Fruit fly (Drosophila melanogaster) whole organism, larva: Measurements from ENCODE around the gene CG4592.

Source experiments
- noc ChIP-seq: fragments of 200-800 bp; sonication (Bioruptor generic); optimal IDR thresholded peaks from 3 replicates; lab custom pipeline; 2019; ENCODE audit warnings: missing biosample characterization, mild to moderate bottlenecking, missing genetic modification characterization, moderate library complexity

CG4592 gene

DNA sequence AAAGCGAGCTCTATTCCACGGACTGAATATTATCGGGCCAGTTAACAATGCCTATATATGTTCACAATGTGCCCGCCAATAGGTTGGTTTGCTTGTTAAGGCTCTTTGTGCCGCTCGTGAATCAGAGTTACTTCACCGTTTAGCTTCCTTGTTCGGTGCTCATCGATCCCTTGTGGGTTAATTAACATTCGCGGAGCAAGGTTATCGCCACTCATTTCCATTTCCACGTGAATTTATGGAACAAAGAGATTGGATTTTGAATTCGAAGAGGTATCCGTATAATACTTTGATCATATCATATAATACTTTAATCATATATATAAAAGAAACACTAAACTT, 27.1 kb downstream of the CG4592 start:
- no peak for TF ChIP-seq noc (tag; lab: Kevin White, UChicago)

- peak; percentile 80 for TF ChIP-seq noc (tag; lab: Kevin White, UChicago)
Measured at dm6 chr2L:9949178-9950062, 28.0 kb downstream of the CG4592 start.

DNA sequence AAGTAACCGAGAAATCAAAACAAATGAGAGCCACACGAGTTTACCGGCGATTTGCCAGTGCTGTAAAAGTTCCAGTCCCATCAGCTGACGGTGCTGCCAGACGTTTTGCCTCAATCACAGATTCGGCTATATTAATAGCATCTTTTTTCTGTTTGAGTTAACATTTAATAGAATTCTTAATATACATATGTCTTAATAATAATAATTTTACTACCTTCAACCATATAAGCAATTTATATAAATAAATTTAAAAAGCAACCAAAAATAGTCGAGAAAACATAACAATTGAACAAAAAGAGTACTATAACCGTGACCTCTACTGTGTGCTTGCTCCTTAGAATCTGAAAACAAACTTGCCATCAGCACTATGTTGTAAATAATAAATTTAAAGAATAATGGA, 32.7 kb downstream of the CG4592 start, which contains the start of the genes CG13126 and CG4709:
Gene CG13126 (minus strand): TSS at position 63 of the 400 bp plus-strand sequence.
Gene CG4709 (plus strand): TSS at position 207 of the 400 bp plus-strand sequence.
- peak; percentile 95 for TF ChIP-seq noc (tag; lab: Kevin White, UChicago)

DNA sequence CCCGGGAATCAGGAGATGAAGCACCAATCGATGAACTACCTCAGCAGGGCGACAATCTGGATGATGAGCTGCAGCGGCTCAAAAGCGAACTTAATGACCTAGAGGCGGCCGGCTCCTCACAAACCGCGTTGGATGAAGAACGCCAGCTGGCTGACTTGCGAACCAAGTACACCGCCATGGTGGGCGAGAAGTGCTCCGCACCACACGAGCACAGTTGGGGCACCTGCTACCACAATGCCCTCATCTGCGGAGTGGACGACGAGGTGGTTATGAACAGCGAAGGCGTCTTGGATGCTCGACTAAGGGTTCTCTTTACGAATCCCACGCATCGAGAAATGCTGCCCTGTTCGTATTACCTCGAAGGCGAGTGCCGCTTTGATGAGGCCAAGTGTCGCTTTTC, 33.3 kb downstream of the CG4592 start:
- TF ChIP-seq noc (tag; lab: Kevin White, UChicago): no peak

- TF ChIP-seq noc (tag; lab: Kevin White, UChicago): peak; percentile 93
Measured at dm6 chr2L:9956993-9957652, 35.7 kb downstream of the CG4592 start, which contains the start of the genes CG4658 and CG5846. Gene CG4658 (plus strand): TSS chr2L:9957132. Gene CG5846 (minus strand): TSS chr2L:9957237.

DNA sequence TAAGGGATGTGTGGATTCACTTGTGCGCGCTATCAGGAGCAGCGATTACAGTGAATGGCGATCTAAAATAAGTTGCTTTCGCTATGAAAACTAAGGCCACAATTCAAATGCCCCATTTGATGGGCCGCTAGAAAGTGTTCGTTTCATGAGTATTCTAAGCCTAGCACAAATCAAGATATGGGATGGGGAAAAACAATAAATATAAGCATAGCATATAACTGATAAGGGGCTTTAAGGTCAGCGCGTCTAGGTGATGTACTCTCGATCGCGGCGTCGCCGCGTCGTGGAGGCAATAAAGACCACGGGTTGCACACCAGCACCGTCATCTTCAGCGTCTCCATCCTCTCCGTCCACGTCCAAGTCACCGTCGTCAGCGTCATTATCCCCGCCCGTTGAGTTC, 39.3 kb downstream of the CG4592 start:
- no peak for TF ChIP-seq noc (tag; lab: Kevin White, UChicago)

- no peak for TF ChIP-seq noc (tag; lab: Kevin White, UChicago)
Measured at dm6 chr2L:9963603-9964042, 42.2 kb downstream of the CG4592 start, which contains the start of gene CG5850. Gene CG5850 (minus strand): TSS chr2L:9963949.

- TF ChIP-seq noc (tag; lab: Kevin White, UChicago): peak; percentile 87
Measured at dm6 chr2L:9966983-9967737, 45.7 kb downstream of the CG4592 start, which contains the start of the genes Dref and RpL13. Gene Dref (minus strand): TSS chr2L:9967229. Gene RpL13 (plus strand): TSS chr2L:9967313.

DNA sequence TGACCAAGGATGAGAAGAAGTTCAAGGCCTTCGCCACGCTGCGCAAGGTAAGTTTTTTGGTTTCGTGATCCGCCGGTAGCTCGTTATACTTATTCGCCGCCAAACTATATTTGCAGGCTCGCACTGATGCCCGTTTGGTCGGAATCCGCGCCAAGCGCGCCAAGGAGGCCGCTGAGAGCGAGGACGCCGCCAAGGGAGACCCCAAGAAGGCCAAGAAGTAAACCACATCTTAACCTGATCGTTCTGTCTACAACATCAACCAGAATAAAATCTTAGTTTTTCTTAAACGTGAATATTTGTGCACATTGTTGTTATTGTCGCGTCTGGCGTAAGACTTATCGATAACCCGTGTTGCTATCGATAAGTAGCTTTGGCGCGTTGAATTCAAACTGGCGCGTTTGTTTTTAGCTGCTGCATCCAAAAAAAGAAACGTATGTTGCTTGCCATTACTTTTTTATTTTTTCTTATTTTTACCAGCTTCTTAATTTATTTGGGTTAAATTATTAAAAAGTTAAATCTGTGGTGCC, 46.8 kb downstream of the CG4592 start:
- no peak for TF ChIP-seq noc (tag; lab: Kevin White, UChicago)
